Worm (Caenorhabditis elegans) whole organism, L3 larva: Measurements from ENCODE around the gene lpd-7.
A peak's percentile ranks its signal among the peaks of the same experiment; 100 is the strongest.

Experiments
- lin-39 ChIP-seq: fragments of 150-350 bp; optimal IDR thresholded peaks from 2 replicates; lab custom pipeline; 2018; ENCODE audit warnings: missing biosample characterization, missing genetic modification reagents, missing genetic modification characterization
- nfya-1 ChIP-seq: sonication (generic microtip); optimal IDR thresholded peaks from 2 replicates; lab custom pipeline; 2017; ENCODE audit warnings: missing genetic modification characterization, mild to moderate bottlenecking, missing compliant biosample characterization, antibody characterized with exemption, moderate library complexity; ENCODE audit not compliant: insufficient read depth

DNA sequence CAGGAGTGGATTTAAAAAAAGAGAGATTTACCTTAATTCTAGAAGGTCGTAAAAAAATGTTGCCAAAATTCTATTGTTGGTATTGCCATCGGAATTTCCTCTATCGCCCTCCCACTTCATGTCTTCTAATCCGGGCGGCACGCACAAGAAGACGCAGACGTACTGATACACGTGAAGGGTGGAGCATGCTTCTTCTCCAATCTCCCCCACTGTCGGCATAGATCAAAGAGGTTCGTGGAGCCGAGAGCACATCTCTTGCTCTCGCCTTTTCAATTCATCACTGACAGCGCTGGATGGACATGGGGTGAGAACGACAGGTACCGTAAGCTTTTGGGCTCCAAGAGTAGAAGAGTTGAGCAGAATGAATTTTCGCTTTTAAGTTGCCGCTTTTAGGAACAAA lies 36.6 kb upstream of the lpd-7 start, which contains the start of gene lin-39:
- TF ChIP-seq nfya-1 (tag; lab: Kevin White, UChicago) = peak; percentile 53
- no peak for TF ChIP-seq lin-39 (tag; lab: Kevin White, UChicago)
